Worm (Caenorhabditis elegans): Measurements from ENCODE around the gene rpl-22.

rpl-22 gene

DNA sequence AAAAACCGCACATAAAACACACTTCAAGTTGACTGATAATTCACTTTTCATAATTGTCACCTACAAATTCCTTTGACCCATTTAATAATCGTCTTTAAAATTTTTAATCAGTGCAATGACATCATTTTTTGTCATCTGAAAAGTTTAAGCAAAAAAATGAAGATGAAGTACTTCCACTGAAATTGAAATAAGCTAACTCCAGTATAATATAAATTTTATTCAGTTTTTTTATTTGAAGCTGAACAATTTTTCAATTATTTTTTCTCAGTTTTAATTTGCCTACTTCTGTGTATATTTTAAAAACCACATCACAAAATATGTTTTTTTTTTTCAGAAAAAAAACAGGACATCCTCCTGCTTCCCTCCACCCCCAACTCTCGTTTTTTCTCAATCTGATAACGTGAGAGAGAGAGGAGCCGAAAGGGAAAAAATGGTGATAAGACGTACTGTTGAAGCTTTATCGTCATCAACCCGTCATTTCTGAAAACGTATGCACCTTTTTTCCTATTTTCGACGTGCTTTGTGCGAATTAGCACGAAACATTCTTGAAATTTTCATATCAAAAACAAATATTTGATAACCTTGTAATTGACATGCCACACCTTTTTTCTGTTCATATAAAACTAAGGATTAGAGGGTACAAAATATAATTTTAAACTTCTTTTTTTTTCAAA, 48.5 kb downstream of the rpl-22 start, which contains the start of the genes C04G6.11 and mpk-2:
Gene C04G6.11, minus strand, starts transcription at position 51 of the 674 bp plus-strand sequence.
Gene mpk-2, plus strand, starts transcription at position 335 of the 674 bp plus-strand sequence.
- no peak for TF ChIP-seq vab-7 (GFP tag; IDR thresholded peaks at IDR 0.05)
- no peak; the same call in 1 of the 2 replicates for TF ChIP-seq tra-1 (GFP tag; IDR thresholded peaks at IDR 0.05)
- TF ChIP-seq Y75B8A.6 (GFP tag; IDR thresholded peaks at IDR 0.05) = no peak
- TF ChIP-seq set-16 (GFP tag; IDR thresholded peaks at IDR 0.05) = no peak
- peak in 1 of 2 experiments; percentile 20 for TF ChIP-seq hif-1 (tag; optimal IDR thresholded peaks at IDR 0.05)
- no peak for TF ChIP-seq madf-9 (GFP tag; conservative IDR thresholded peaks at IDR 0.05)
- TF ChIP-seq lin-1 (GFP tag; IDR thresholded peaks at IDR 0.05) = peak; percentile 59; the same call in 1 of the 2 replicates
- TF ChIP-seq daf-16 (GFP tag; optimal IDR thresholded peaks at IDR 0.05) = peak in 1 of 2 experiments; percentile 69
- TF ChIP-seq daf-16 (tag; optimal IDR thresholded peaks at IDR 0.05) = peak; percentile 66
- TF ChIP-seq dve-1 (tag; optimal IDR thresholded peaks at IDR 0.05; ENCODE audit: insufficient read depth) = peak; percentile 64
- TF ChIP-seq nhr-28 (tag; optimal IDR thresholded peaks at IDR 0.05) = peak; percentile 77
- peak; percentile 82 for TF ChIP-seq hlh-11 (tag; optimal IDR thresholded peaks at IDR 0.05)
- TF ChIP-seq snpc-4 (tag; optimal IDR thresholded peaks at IDR 0.05) = no peak
- no peak for TF ChIP-seq zag-1 (tag; optimal IDR thresholded peaks at IDR 0.05)
- no peak for TF ChIP-seq cey-2 (tag; optimal IDR thresholded peaks at IDR 0.05; ENCODE audit: borderline replicate concordance, insufficient read depth)
- no peak for TF ChIP-seq F10B5.3 (tag; optimal IDR thresholded peaks at IDR 0.05)
- no peak for TF ChIP-seq ZK337.2 (GFP tag; IDR thresholded peaks at IDR 0.05)
- TF ChIP-seq nhr-102 (tag; optimal IDR thresholded peaks at IDR 0.05) = peak; percentile 51
- no peak for TF ChIP-seq dmd-8 (GFP tag; IDR thresholded peaks at IDR 0.05)
- peak; percentile 45 for TF ChIP-seq T20F7.1 (GFP tag; optimal IDR thresholded peaks at IDR 0.05)
- TF ChIP-seq nhr-77 (tag; optimal IDR thresholded peaks at IDR 0.05) = peak; percentile 44
- TF ChIP-seq Y5F2A.4 (GFP tag; optimal IDR thresholded peaks at IDR 0.05) = no peak
- no peak for TF ChIP-seq unc-62 (GFP tag; optimal IDR thresholded peaks at IDR 0.05 in 1 of 2)
- TF ChIP-seq unc-62 (tag; optimal IDR thresholded peaks at IDR 0.05) = no peak
- no peak for TF ChIP-seq ceh-28 (tag; optimal IDR thresholded peaks at IDR 0.05)
- no peak for TF ChIP-seq ztf-11 (tag; optimal IDR thresholded peaks at IDR 0.05)
- no peak for TF ChIP-seq aly-2 (tag; optimal IDR thresholded peaks at IDR 0.05)
- no peak for TF ChIP-seq lin-15B (tag; optimal IDR thresholded peaks at IDR 0.05)
- TF ChIP-seq R02D3.7 (tag; optimal IDR thresholded peaks at IDR 0.05) = no peak
- TF ChIP-seq ama-1 (optimal IDR thresholded peaks at IDR 0.05) = no peak
- no peak for TF ChIP-seq mxl-2 (GFP tag; conservative IDR thresholded peaks at IDR 0.05)
- no peak for TF ChIP-seq nhr-25 (tag; optimal IDR thresholded peaks at IDR 0.05; ENCODE audit: borderline replicate concordance, insufficient read depth)
- no peak for TF ChIP-seq pha-4 (GFP tag; IDR thresholded peaks at IDR 0.05)
- no peak for TF ChIP-seq pha-4 (tag; optimal IDR thresholded peaks at IDR 0.05)
- no peak for TF ChIP-seq ztf-7 (tag; optimal IDR thresholded peaks at IDR 0.05)
- TF ChIP-seq nhr-48 (tag; optimal IDR thresholded peaks at IDR 0.05) = peak; percentile 85
- no peak for TF ChIP-seq tag-97 (GFP tag; IDR thresholded peaks at IDR 0.05)
- TF ChIP-seq ZK546.5 (tag; optimal IDR thresholded peaks at IDR 0.05) = no peak
- no peak for TF ChIP-seq attf-4 (tag; optimal IDR thresholded peaks at IDR 0.05)
- no peak for TF ChIP-seq nhr-76 (tag; optimal IDR thresholded peaks at IDR 0.05)
- TF ChIP-seq dmd-6 (GFP tag; IDR thresholded peaks at IDR 0.05) = peak; percentile 97
- TF ChIP-seq saeg-2 (GFP tag; IDR thresholded peaks at IDR 0.05) = no peak
- peak; percentile 69 for TF ChIP-seq pqm-1 (tag; optimal IDR thresholded peaks at IDR 0.05)
- TF ChIP-seq duxl-1 (tag; optimal IDR thresholded peaks at IDR 0.05; ENCODE audit: poor library complexity) = no peak
- TF ChIP-seq mdl-1 (tag; optimal IDR thresholded peaks at IDR 0.05) = peak in 1 of 2 experiments; percentile 9
- TF ChIP-seq egl-43 (GFP tag; IDR thresholded peaks at IDR 0.05) = no peak
- no peak for TF ChIP-seq unc-130 (GFP tag; optimal IDR thresholded peaks at IDR 0.05)
